Worm (Caenorhabditis elegans) whole organism, midembryonic: Measurements from ENCODE around the gene dod-24.

ENCODE experiments used
- T22C8.4 ChIP-seq: fragments of 200-800 bp; sonication (Bioruptor generic); IDR thresholded peaks from 2 replicates; pipeline ENCODE4 v1.3.6; 2022; ENCODE audit warnings: missing genetic modification characterization, missing compliant biosample characterization
- cog-1 ChIP-seq: sonication (generic microtip); optimal IDR thresholded peaks from 2 replicates; lab custom pipeline; 2016; ENCODE audit warnings: missing genetic modification characterization, missing compliant biosample characterization
- flt-1 ChIP-seq: fragments of 200-800 bp; sonication (Bioruptor generic); IDR thresholded peaks from 2 replicates; pipeline ENCODE4 v1.3.6; 2022; ENCODE audit warnings: missing genetic modification characterization, missing compliant biosample characterization
- ref-1 ChIP-seq: fragments of 200-800 bp; sonication (Bioruptor generic); conservative IDR thresholded peaks from 2 replicates; pipeline ENCODE4 v1.3.6; 2022; ENCODE audit warnings: missing genetic modification reagents, missing genetic modification characterization, missing compliant biosample characterization
- ztf-23 ChIP-seq: fragments of 200-800 bp; sonication (Bioruptor generic); IDR thresholded peaks from 2 replicates; pipeline ENCODE4 v1.3.6; 2022; ENCODE audit warnings: missing genetic modification reagents, missing genetic modification characterization, missing compliant biosample characterization

DNA sequence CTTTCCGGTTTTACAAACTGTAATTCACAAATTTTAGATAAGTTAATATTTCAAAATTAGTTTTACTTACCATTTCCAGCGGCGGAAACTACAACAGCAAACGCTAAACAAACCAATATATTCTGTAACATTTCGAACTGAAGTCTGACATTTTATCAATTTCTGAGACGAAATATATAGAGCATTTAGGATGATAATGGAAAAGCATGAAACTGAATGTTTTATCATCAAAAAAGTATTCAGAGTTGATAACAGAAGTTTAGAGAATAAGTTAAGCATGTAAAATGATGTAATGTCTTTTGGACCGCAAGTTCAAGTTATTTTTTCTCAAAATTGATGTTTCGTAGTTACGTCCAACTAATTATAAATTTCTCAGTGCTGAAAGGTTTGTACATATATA is 28.0 kb upstream of the dod-24 start, which contains the start of gene F55G11.2:
- TF ChIP-seq flt-1 (no peak), cog-1 (no peak), ztf-23 (GFP tag; lab: Robert Waterston, UW) (no peak), T22C8.4 (GFP tag; lab: Robert Waterston, UW) (no peak), ref-1 (GFP tag; lab: Robert Waterston, UW) (no peak)
